Worm (Caenorhabditis elegans) whole organism, young adult: ENCODE results near the gene R13A1.5.

Experiments
- Y53G8AR.9 ChIP-seq: fragments of 200-800 bp; sonication (Bioruptor generic); conservative IDR thresholded peaks from 2 replicates; pipeline ENCODE4 v1.3.6; 2022; ENCODE audit warnings: missing genetic modification reagents, missing genetic modification characterization, missing compliant biosample characterization
- athp-1 ChIP-seq: sonication (generic microtip); optimal IDR thresholded peaks from 2 replicates; lab custom pipeline; 2017; ENCODE audit warnings: mild to moderate bottlenecking, missing genetic modification characterization, missing compliant biosample characterization
- egrh-3 ChIP-seq: fragments of 200-800 bp; sonication (Bioruptor generic); IDR thresholded peaks from 2 replicates; pipeline ENCODE4 v1.3.6; 2022; ENCODE audit warnings: missing genetic modification reagents, missing genetic modification characterization, missing compliant biosample characterization
- madf-3 ChIP-seq: fragments of 200-800 bp; sonication (Bioruptor generic); IDR thresholded peaks from 2 replicates; pipeline ENCODE4 v1.3.6; 2022; ENCODE audit warnings: missing genetic modification reagents, missing genetic modification characterization, missing compliant biosample characterization
- madf-8 ChIP-seq: fragments of 200-800 bp; sonication (Bioruptor generic); conservative IDR thresholded peaks from 2 replicates; pipeline ENCODE4 v1.3.6; 2022; ENCODE audit warnings: missing genetic modification reagents, missing genetic modification characterization, missing compliant biosample characterization
- xnd-1 ChIP-seq: sonication (generic microtip); optimal IDR thresholded peaks from 2 replicates; lab custom pipeline; 2016; ENCODE audit warnings: missing genotype, missing genetic modification reagents, missing genetic modification characterization, missing compliant biosample characterization

- no peak for TF ChIP-seq Y53G8AR.9 (GFP tag; lab: Robert Waterston, UW)
- no peak for TF ChIP-seq athp-1 (tag; lab: Kevin White, UChicago)
- TF ChIP-seq xnd-1 (tag; lab: Kevin White, UChicago), result no peak
- TF ChIP-seq madf-8, result no peak
- TF ChIP-seq madf-3, result no peak
- no peak for TF ChIP-seq egrh-3 (GFP tag; lab: Robert Waterston, UW)
These were observed 43.0 kb upstream of the R13A1.5 start for ce11 chrIV:7234623-7235022.
